Fruit fly (Drosophila melanogaster) Kc167 (cell line): ENCODE measurements around the gene Cyp28d1.

Source experiments
- insv ChIP-seq: fragments of >200 bp; optimal IDR thresholded peaks from 3 replicates; lab custom pipeline; 2018; ENCODE audit warnings: missing external identifiers
- ttk ChIP-seq: sonication (Bioruptor generic); optimal IDR thresholded peaks from 2 replicates; lab custom pipeline; 2017; ENCODE audit warnings: missing external identifiers

DNA sequence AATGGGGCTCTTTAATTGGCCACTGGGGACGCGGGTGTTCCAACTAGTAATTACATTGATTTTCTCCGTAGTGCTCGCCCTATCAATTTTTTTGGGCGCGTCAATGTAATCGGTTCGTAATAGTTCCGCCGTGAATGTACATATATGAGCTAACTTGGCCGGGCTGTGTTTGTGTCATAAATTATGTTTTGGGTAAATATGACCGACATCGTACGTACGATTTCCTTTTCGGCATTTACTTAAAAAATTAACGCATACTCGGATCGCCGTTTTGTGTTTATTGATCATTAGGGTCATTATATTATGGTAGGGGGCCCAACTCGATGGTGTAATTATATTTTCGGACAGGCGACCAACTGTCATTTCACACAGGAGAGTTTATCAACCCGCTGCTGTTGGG is 13.6 kb upstream of the Cyp28d1 start:
- no peak for TF ChIP-seq ttk (lab: Kevin White, UChicago)
- no peak for TF ChIP-seq insv (lab: Kevin White, UChicago)
